Worm (Caenorhabditis elegans) whole organism, late embryonic: ENCODE data around the gene lgl-1.

Experiments used
- Y22D7AL.16 ChIP-seq: sonication (generic microtip); optimal IDR thresholded peaks from 2 replicates; lab custom pipeline; 2016; ENCODE audit warnings: missing genetic modification characterization, missing compliant biosample characterization
- ama-1 ChIP-seq: fragments of 150-350 bp; optimal IDR thresholded peaks from 2 replicates; lab custom pipeline; 2014
- dmd-4 ChIP-seq: sonication (generic microtip); optimal IDR thresholded peaks from 2 replicates; lab custom pipeline; 2016; ENCODE audit warnings: borderline replicate concordance, missing genetic modification characterization, missing compliant biosample characterization
- elt-2 ChIP-seq: sonication (generic microtip); optimal IDR thresholded peaks from 2 replicates; lab custom pipeline; 2016; ENCODE audit warnings: missing genetic modification reagents, missing genetic modification characterization, missing compliant biosample characterization
- elt-4 ChIP-seq: sonication (generic microtip); optimal IDR thresholded peaks from 2 replicates; lab custom pipeline; 2016; ENCODE audit warnings: missing genetic modification characterization, missing compliant biosample characterization
- ets-4 ChIP-seq: sonication (generic microtip); optimal IDR thresholded peaks from 2 replicates; lab custom pipeline; 2016; ENCODE audit warnings: missing genetic modification characterization, missing compliant biosample characterization
- eyg-1 ChIP-seq: sonication (generic microtip); optimal IDR thresholded peaks from 2 replicates; lab custom pipeline; 2016; ENCODE audit warnings: missing genotype, missing genetic modification characterization, missing compliant biosample characterization
- fkh-10 ChIP-seq: fragments of 150-350 bp; optimal IDR thresholded peaks from 2 replicates; lab custom pipeline; 2014; ENCODE audit warnings: missing biosample characterization, missing genetic modification reagents, missing genetic modification characterization
- nhr-232 ChIP-seq: sonication (generic microtip); optimal IDR thresholded peaks from 2 replicates; lab custom pipeline; 2016; ENCODE audit warnings: missing genetic modification characterization, missing compliant biosample characterization
- pag-3 ChIP-seq: sonication (generic microtip); optimal IDR thresholded peaks from 2 replicates; lab custom pipeline; 2016; ENCODE audit warnings: missing compliant biosample characterization, missing genetic modification characterization, borderline replicate concordance
- pax-1 ChIP-seq: fragments of 150-350 bp; optimal IDR thresholded peaks from 2 replicates; lab custom pipeline; 2014; ENCODE audit warnings: missing biosample characterization, missing genetic modification characterization
- ref-2 ChIP-seq: sonication (generic microtip); optimal IDR thresholded peaks from 2 replicates; lab custom pipeline; 2016; ENCODE audit warnings: missing genetic modification characterization, missing compliant biosample characterization
- tbx-2 ChIP-seq: sonication (generic microtip); optimal IDR thresholded peaks from 2 replicates; lab custom pipeline; 2016; ENCODE audit warnings: missing genetic modification characterization, missing compliant biosample characterization
- ttx-3 ChIP-seq: sonication (generic microtip); optimal IDR thresholded peaks from 2 replicates; lab custom pipeline; 2016; ENCODE audit warnings: missing genetic modification reagents, missing genetic modification characterization, missing compliant biosample characterization

- TF ChIP-seq pag-3 (tag; lab: Kevin White, UChicago) (no peak), ref-2 (tag; lab: Kevin White, UChicago) (no peak), pax-1 (tag; lab: Kevin White, UChicago) (no peak), dmd-4 (tag; lab: Kevin White, UChicago) (no peak), Y22D7AL.16 (tag; lab: Kevin White, UChicago) (no peak), ets-4 (no peak), elt-2 (tag; lab: Kevin White, UChicago) (peak; percentile 78), ttx-3 (tag; lab: Kevin White, UChicago) (no peak), nhr-232 (tag; lab: Kevin White, UChicago) (no peak), ama-1 (lab: Kevin White, UChicago) (no peak), eyg-1 (tag; lab: Kevin White, UChicago) (no peak), elt-4 (tag; lab: Kevin White, UChicago) (no peak), tbx-2 (tag; lab: Kevin White, UChicago) (no peak), fkh-10 (GFP tag; lab: Kevin White, UChicago) (no peak)
Measured at ce11 chrX:815929-816328, 55.0 kb downstream of the lgl-1 start, which contains the start of gene ifd-2.
